Worm (Caenorhabditis elegans) whole organism, late embryonic: ENCODE data around the gene T12A7.9.

ENCODE experiments used
- F13H6.1 ChIP-seq: sonication (generic microtip); optimal IDR thresholded peaks from 2 replicates; lab custom pipeline; 2016; ENCODE audit warnings: missing genetic modification characterization, missing compliant biosample characterization
- fkh-10 ChIP-seq: fragments of 150-350 bp; optimal IDR thresholded peaks from 2 replicates; lab custom pipeline; 2014; ENCODE audit warnings: missing biosample characterization, missing genetic modification reagents, missing genetic modification characterization
- hlh-13 ChIP-seq: fragments of 200-800 bp; sonication (Bioruptor generic); optimal IDR thresholded peaks from 2 replicates; lab custom pipeline; 2018; ENCODE audit warnings: mild to moderate bottlenecking, missing genetic modification characterization, missing compliant biosample characterization
- nfya-1 ChIP-seq: sonication (generic microtip); optimal IDR thresholded peaks from 2 replicates; lab custom pipeline; 2017; ENCODE audit warnings: missing genetic modification characterization, mild to moderate bottlenecking, missing compliant biosample characterization, antibody characterized with exemption, moderate library complexity
- nhr-11 ChIP-seq: fragments of 150-350 bp; optimal IDR thresholded peaks from 2 replicates; lab custom pipeline; 2014; ENCODE audit warnings: missing biosample characterization, missing genetic modification characterization
- npax-4 ChIP-seq: sonication (generic microtip); optimal IDR thresholded peaks from 2 replicates; lab custom pipeline; 2016; ENCODE audit warnings: missing genetic modification characterization, missing compliant biosample characterization
- pag-3 ChIP-seq: sonication (generic microtip); optimal IDR thresholded peaks from 2 replicates; lab custom pipeline; 2016; ENCODE audit warnings: missing compliant biosample characterization, missing genetic modification characterization, borderline replicate concordance
- pha-4 ChIP-seq: fragments of 150-350 bp; optimal IDR thresholded peaks from 2 replicates; lab custom pipeline; 2018; ENCODE audit warnings: missing biosample characterization, missing genetic modification reagents, missing genetic modification characterization
- sdc-2 ChIP-seq: sonication (generic microtip); optimal IDR thresholded peaks from 2 replicates; lab custom pipeline; 2016; ENCODE audit warnings: missing genotype, missing genetic modification characterization, missing compliant biosample characterization
- syd-9 ChIP-seq: sonication (generic microtip); optimal IDR thresholded peaks from 2 replicates; lab custom pipeline; 2016; ENCODE audit warnings: mild to moderate bottlenecking, missing genetic modification characterization, moderate library complexity, missing compliant biosample characterization

DNA sequence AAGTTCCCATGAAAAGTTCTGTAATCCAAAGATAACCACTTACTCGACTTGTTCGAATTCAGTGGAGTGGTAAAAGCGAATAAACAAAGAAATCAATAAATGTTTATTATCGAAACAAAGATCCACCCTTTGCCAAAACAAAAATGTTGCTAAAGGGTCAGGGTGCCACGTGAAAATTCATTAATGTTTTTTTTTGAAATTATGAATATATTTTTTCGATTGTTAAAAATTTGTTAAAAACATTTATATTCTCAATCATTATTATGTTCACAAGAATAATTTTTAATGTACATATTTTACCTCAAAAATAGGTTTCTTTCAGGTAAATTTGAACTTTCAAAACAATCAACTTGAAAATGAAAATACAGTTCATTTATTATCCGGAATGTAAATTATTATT is 47.2 kb upstream of the T12A7.9 start, which contains the start of gene H01G02.4:
- TF ChIP-seq nfya-1 (tag; lab: Kevin White, UChicago) (no peak), nhr-11 (tag; lab: Kevin White, UChicago) (no peak), hlh-13 (no peak), npax-4 (tag; lab: Kevin White, UChicago) (no peak), pag-3 (no peak), fkh-10 (GFP tag; lab: Kevin White, UChicago) (no peak), pha-4 (tag; lab: Kevin White, UChicago) (no peak), sdc-2 (tag; lab: Kevin White, UChicago) (no peak), F13H6.1 (tag; lab: Kevin White, UChicago) (no peak), syd-9 (tag; lab: Kevin White, UChicago) (no peak)
